Fruit fly (Drosophila melanogaster): ENCODE measurements around the gene Nmnat.

DNA sequence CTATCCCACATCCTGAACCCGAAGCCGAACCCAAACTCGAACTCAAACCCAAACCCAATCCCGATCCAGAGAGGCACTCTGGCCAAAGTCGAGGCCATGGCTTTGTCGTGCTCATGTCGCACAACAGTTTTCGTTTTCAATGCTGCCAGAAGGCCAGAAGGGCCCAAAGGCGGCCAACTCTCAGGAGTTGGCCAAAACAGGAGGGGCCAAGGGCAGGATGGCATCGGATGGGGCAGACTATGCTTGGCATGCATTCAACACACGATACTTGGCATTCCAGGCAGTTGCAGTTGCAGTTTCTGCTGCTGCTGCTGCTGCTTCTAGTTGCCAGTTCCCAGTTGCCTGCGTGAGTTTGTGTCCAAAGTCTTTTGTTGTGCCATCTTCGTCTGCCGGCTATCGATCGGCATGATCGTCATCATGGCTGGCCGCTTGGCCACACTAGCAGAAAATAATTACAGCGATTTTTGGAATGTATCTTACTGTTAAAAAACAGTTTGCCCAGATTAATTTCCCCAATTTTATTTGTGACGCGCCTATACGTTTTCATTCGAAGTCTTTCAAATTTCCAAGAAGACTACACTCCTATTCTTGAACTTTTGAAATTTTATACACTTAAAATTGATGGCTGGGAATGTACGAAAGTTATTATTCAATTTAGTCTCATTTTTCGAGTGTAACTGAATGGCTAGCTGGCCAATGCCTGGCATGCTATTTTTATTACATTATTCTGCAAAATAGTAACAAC lies 25.5 kb downstream of the Nmnat start:
- TF ChIP-seq CG8478 (optimal IDR thresholded peaks at IDR 0.05) = no peak
- TF ChIP-seq CTCF (optimal IDR thresholded peaks at IDR 0.05) = no peak
